Fruit fly (Drosophila melanogaster) whole organism, adult: ENCODE measurements around the gene CG2975.

Experiments
- CG11617 ChIP-seq: fragments of 200-800 bp; sonication (Bioruptor generic); optimal IDR thresholded peaks from 2 replicates; lab custom pipeline; 2017; ENCODE audit warnings: mild to moderate bottlenecking, missing biosample characterization, missing genetic modification reagents, missing genetic modification characterization
- CG12768 ChIP-seq: fragments of 200-800 bp; sonication (Bioruptor generic); optimal IDR thresholded peaks from 2 replicates; lab custom pipeline; 2017; ENCODE audit warnings: missing biosample characterization, missing genetic modification characterization, mild to moderate bottlenecking, moderate library complexity, missing genetic modification reagents
- CG14711 ChIP-seq: fragments of 200-800 bp; sonication (Bioruptor generic); optimal IDR thresholded peaks from 2 replicates; lab custom pipeline; 2018; ENCODE audit warnings: missing biosample characterization, mild to moderate bottlenecking, missing genetic modification characterization, moderate library complexity
- CG1620 ChIP-seq: fragments of 200-800 bp; sonication (Bioruptor generic); optimal IDR thresholded peaks from 2 replicates; lab custom pipeline; 2016; ENCODE audit warnings: missing biosample characterization, missing genetic modification characterization
- CG33017 ChIP-seq: fragments of 200-800 bp; sonication (Bioruptor generic); optimal IDR thresholded peaks from 2 replicates; lab custom pipeline; 2018; ENCODE audit warnings: missing biosample characterization, mild to moderate bottlenecking, missing genetic modification characterization, moderate library complexity
- CG5204 ChIP-seq: fragments of 200-800 bp; sonication (Bioruptor generic); optimal IDR thresholded peaks from 2 replicates; lab custom pipeline; 2016; ENCODE audit warnings: missing biosample characterization, missing genetic modification characterization
- CG7045 ChIP-seq: fragments of 200-800 bp; sonication (Bioruptor generic); optimal IDR thresholded peaks from 2 replicates; lab custom pipeline; 2017; ENCODE audit warnings: missing biosample characterization, mild to moderate bottlenecking, missing genetic modification characterization
- CG7101 ChIP-seq: fragments of 200-800 bp; sonication (Bioruptor generic); optimal IDR thresholded peaks from 2 replicates; lab custom pipeline; 2018; ENCODE audit warnings: missing biosample characterization, mild to moderate bottlenecking, missing genetic modification characterization, moderate library complexity
- Clk ChIP-seq: fragments of 200-800 bp; sonication (Bioruptor generic); optimal IDR thresholded peaks from 2 replicates; lab custom pipeline; 2017; ENCODE audit warnings: missing biosample characterization, missing genetic modification characterization
- Crg-1 ChIP-seq: fragments of 200-800 bp; sonication (Bioruptor generic); optimal IDR thresholded peaks from 2 replicates; lab custom pipeline; 2016; ENCODE audit warnings: missing biosample characterization, missing genetic modification characterization
- Hr96 ChIP-seq: fragments of 200-800 bp; sonication (Bioruptor generic); optimal IDR thresholded peaks from 2 replicates; lab custom pipeline; 2016; ENCODE audit warnings: missing biosample characterization, missing genetic modification characterization
- Mnt ChIP-seq: fragments of 200-800 bp; sonication (Bioruptor generic); optimal IDR thresholded peaks from 2 replicates; lab custom pipeline; 2016; ENCODE audit warnings: missing biosample characterization, mild to moderate bottlenecking, missing genetic modification characterization
- bab1 ChIP-seq: fragments of 200-800 bp; sonication (Bioruptor generic); optimal IDR thresholded peaks from 3 replicates; lab custom pipeline; 2019; ENCODE audit warnings: missing biosample characterization, mild to moderate bottlenecking, missing genetic modification characterization, moderate library complexity
- cic ChIP-seq: fragments of 200-800 bp; sonication (Bioruptor generic); optimal IDR thresholded peaks from 2 replicates; lab custom pipeline; 2017; ENCODE audit warnings: missing biosample characterization, mild to moderate bottlenecking, missing genetic modification characterization, moderate library complexity
- cnc ChIP-seq, 2 experiments: fragments of >200 bp; optimal IDR thresholded peaks; 2 replicates each; lab custom pipeline; 2017
- kay ChIP-seq: fragments of 200-800 bp; sonication (Bioruptor generic); peaks from one replicate; lab custom pipeline; 2016; ENCODE audit warnings: missing biosample characterization, missing genetic modification characterization, borderline replicate concordance
- ovo ChIP-seq: fragments of 200-800 bp; sonication (Bioruptor generic); optimal IDR thresholded peaks from 2 replicates; lab custom pipeline; 2016; ENCODE audit warnings: missing biosample characterization, missing genetic modification characterization
- pad ChIP-seq: fragments of 200-800 bp; sonication (Bioruptor generic); optimal IDR thresholded peaks from 3 replicates; lab custom pipeline; 2017; ENCODE audit warnings: missing biosample characterization, missing genetic modification characterization, mild to moderate bottlenecking, moderate library complexity, missing genetic modification reagents
- tj ChIP-seq: fragments of 200-800 bp; sonication (Bioruptor generic); optimal IDR thresholded peaks from 3 replicates; lab custom pipeline; 2017; ENCODE audit warnings: missing biosample characterization, mild to moderate bottlenecking, missing genetic modification characterization, moderate library complexity
- toe ChIP-seq: fragments of 200-800 bp; sonication (Bioruptor generic); optimal IDR thresholded peaks from 2 replicates; lab custom pipeline; 2016; ENCODE audit warnings: missing biosample characterization, missing genetic modification characterization

The CG2975 gene

dm6 chr2L:2872309-2872932 is 32.5 kb downstream of the CG2975 start:
- TF ChIP-seq CG14711 (tag; lab: Kevin White, UChicago): no peak
- no peak for TF ChIP-seq toe
- TF ChIP-seq Crg-1 (GFP tag; lab: Kevin White, UChicago): no peak
- TF ChIP-seq Mnt (GFP tag; lab: Kevin White, UChicago): no peak
- no peak for TF ChIP-seq kay (GFP tag; lab: Kevin White, UChicago)
- TF ChIP-seq tj (GFP tag; lab: Kevin White, UChicago): no peak
- no peak for TF ChIP-seq cic (GFP tag; lab: Kevin White, UChicago)
- TF ChIP-seq Hr96 (GFP tag; lab: Kevin White, UChicago): no peak
- TF ChIP-seq CG7101 (tag; lab: Kevin White, UChicago): no peak
- TF ChIP-seq ovo (GFP tag; lab: Kevin White, UChicago): no peak

DNA sequence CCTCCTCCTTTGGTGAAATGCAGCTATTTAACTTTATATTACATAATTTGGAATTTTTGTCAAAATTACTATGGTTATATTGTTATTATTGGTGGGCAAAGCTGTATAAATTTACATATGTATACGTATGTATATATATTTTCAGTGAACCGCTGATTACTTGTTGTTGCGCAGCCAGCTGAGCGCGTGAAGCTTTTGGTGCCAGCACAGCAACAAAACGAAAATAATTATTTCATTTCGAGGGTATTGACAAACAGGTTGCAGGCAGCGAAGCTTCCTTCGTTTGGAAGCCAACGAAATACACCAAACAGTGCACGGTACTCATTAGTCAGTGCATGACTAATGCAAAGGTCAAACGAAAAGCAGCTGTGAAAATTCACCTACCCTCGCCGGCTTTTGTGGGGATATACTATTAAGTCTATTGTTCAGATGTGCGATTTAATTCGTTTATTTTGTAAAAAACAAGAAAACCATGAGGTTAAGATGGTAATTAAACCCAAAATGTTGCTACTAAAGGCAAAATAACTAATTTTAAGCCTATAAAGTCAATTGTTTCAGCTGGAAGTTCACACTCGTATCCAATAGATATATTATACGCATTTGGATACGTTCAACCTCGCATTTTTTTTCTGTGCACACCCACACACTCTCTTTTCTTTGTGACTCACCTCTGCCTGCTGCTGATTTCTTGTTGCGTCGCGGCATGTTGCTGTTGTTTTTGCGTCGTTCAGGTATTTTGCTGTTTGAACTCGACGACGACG is 33.2 kb downstream of the CG2975 start:
- TF ChIP-seq pad (GFP tag; lab: Kevin White, UChicago) (no peak), kay (GFP tag; lab: Kevin White, UChicago) (peak; percentile 96), CG7045 (no peak), tj (GFP tag; lab: Kevin White, UChicago) (peak; percentile 16), CG33017 (tag; lab: Kevin White, UChicago) (peak; percentile 50), CG5204 (GFP tag; lab: Kevin White, UChicago) (no peak), CG12768 (peak; percentile 15), ovo (GFP tag; lab: Kevin White, UChicago) (no peak), Clk (no peak), Hr96 (GFP tag; lab: Kevin White, UChicago) (no peak), CG11617 (GFP tag; lab: Kevin White, UChicago) (peak; percentile 45)

DNA sequence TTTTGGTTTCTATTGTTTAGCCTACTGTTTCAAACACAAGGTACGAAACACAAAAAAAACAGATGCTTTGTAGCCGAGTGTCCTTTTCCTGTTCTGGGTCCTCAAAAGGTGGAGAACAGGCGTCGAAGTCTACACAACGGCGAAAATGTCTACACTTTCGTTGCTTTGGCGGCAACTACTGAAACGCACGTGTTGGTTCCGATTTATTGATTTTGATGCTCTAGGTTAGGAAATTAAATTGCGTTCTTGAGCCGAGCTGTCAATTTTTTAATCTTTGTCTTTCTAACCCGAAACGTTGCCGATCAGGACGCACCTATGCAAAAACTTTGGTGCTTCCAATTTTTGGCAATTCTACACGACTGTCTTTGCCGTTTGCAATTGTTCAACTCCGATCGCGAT is 33.8 kb downstream of the CG2975 start:
- TF ChIP-seq kay (GFP tag; lab: Kevin White, UChicago) (peak; percentile 46), Mnt (GFP tag; lab: Kevin White, UChicago) (peak; percentile 83), CG5204 (GFP tag; lab: Kevin White, UChicago) (no peak)

DNA sequence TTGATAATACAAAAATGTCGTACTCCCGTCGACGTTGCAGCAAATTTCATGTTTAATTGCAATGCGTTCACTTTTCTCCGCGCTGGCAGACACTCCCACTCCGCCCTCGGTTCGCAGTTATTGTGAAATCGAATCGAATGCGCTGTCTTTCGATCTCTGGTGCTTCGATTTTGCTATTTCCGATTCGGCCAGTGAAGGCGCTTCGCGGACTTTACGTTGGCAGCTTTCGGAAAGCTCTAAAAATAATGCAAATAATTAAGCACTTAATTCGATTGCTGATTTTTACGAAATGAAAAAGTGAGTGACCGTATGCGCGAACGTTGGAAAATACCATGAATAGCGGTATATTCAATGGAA is 34.2 kb downstream of the CG2975 start, which contains the start of gene Ifrd1:
Ifrd1 (minus strand) TSS at position 305 of the 357 bp plus-strand sequence.
- TF ChIP-seq CG33017 (tag; lab: Kevin White, UChicago) (peak; percentile 20), CG5204 (GFP tag; lab: Kevin White, UChicago) (no peak), CG7101 (tag; lab: Kevin White, UChicago) (no peak), CG12768 (no peak)

DNA sequence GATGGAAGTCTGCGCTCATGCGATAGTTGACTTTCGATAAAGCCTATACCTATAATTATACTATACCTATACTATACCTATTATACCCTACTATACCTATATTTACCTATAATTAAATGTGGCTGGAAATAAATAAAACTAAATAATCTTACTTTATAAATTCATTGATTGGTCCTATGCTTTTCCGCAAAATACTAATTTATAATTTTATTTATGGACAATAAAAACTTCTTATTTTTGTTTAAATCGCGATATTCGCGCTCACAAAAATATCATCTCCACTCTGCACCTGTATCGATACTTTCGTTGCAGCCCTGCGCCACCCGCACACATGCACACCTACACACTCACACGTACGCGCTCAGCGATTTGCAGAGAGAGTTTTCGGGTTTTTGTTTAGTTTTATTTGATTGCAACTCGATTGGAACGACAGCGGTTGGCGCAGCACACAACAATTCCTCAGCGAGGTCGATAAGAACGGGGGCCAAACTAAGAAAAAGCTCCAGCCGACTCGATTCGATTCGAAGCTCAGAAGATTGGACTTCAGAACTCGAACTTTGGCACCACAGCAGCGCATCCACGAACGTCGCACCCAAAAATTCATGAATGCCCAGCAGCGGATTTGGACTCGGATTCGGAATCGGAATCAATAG is 34.7 kb downstream of the CG2975 start, which contains the start of gene CG8814:
CG8814 (plus strand) TSS at position 349 of the 653 bp plus-strand sequence.
- TF ChIP-seq CG33017 (tag; lab: Kevin White, UChicago): no peak
- peak; percentile 70 for TF ChIP-seq ovo (GFP tag; lab: Kevin White, UChicago)
- peak; percentile 13 for TF ChIP-seq bab1
- TF ChIP-seq cic (GFP tag; lab: Kevin White, UChicago): peak; percentile 63
- peak; percentile 48 for TF ChIP-seq Clk
- TF ChIP-seq tj (GFP tag; lab: Kevin White, UChicago): peak; percentile 63
- peak; percentile 73 for TF ChIP-seq CG1620 (GFP tag; lab: Kevin White, UChicago)
- TF ChIP-seq Crg-1 (GFP tag; lab: Kevin White, UChicago): peak; percentile 68
- TF ChIP-seq CG14711 (tag; lab: Kevin White, UChicago): no peak
- TF ChIP-seq CG11617 (GFP tag; lab: Kevin White, UChicago): peak; percentile 84
- TF ChIP-seq CG5204 (GFP tag; lab: Kevin White, UChicago): no peak
- TF ChIP-seq Mnt (GFP tag; lab: Kevin White, UChicago): peak; percentile 37
- peak; percentile 88 for TF ChIP-seq toe
- peak; percentile 47 for TF ChIP-seq CG7045
- TF ChIP-seq pad (GFP tag; lab: Kevin White, UChicago): peak; percentile 58
- TF ChIP-seq kay (GFP tag; lab: Kevin White, UChicago): peak; percentile 95
- no peak for TF ChIP-seq cnc (optimal IDR thresholded peaks at IDR 0.05; lab: Kevin White, UChicago)
- peak; percentile 63 for TF ChIP-seq Hr96 (GFP tag; lab: Kevin White, UChicago)
- TF ChIP-seq CG7101 (tag; lab: Kevin White, UChicago): peak; percentile 62
- TF ChIP-seq CG12768: peak; percentile 94

dm6 chr2L:2878188-2878587 is 38.3 kb downstream of the CG2975 start, which contains the start of the genes Prx6a and Sbat:
TSS of gene Prx6a (minus strand) at chr2L:2878232.
TSS of gene Sbat (plus strand) at chr2L:2878344.
- TF ChIP-seq Crg-1 (GFP tag; lab: Kevin White, UChicago): peak; percentile 65
- no peak for TF ChIP-seq cnc (optimal IDR thresholded peaks at IDR 0.05; lab: Kevin White, UChicago)
- peak; percentile 89 for TF ChIP-seq bab1
- peak; percentile 69 for TF ChIP-seq CG7045
- peak; percentile 37 for TF ChIP-seq kay (GFP tag; lab: Kevin White, UChicago)
- peak; percentile 62 for TF ChIP-seq pad (GFP tag; lab: Kevin White, UChicago)
- peak; percentile 77 for TF ChIP-seq Mnt (GFP tag; lab: Kevin White, UChicago)
- peak; percentile 90 for TF ChIP-seq toe
- TF ChIP-seq Hr96 (GFP tag; lab: Kevin White, UChicago): peak; percentile 89
- TF ChIP-seq CG11617 (GFP tag; lab: Kevin White, UChicago): peak; percentile 68
- TF ChIP-seq ovo (GFP tag; lab: Kevin White, UChicago): peak; percentile 50
- peak; percentile 77 for TF ChIP-seq CG12768
- TF ChIP-seq CG1620 (GFP tag; lab: Kevin White, UChicago): peak; percentile 76
- TF ChIP-seq tj (GFP tag; lab: Kevin White, UChicago): peak; percentile 48
- peak; percentile 80 for TF ChIP-seq CG33017 (tag; lab: Kevin White, UChicago)
- no peak for TF ChIP-seq CG5204 (GFP tag; lab: Kevin White, UChicago)
- peak; percentile 65 for TF ChIP-seq Clk
- TF ChIP-seq CG14711 (tag; lab: Kevin White, UChicago): peak; percentile 70
- peak; percentile 5 for TF ChIP-seq cic (GFP tag; lab: Kevin White, UChicago)
- TF ChIP-seq CG7101 (tag; lab: Kevin White, UChicago): peak; percentile 81
